Worm (Caenorhabditis elegans) whole organism, late embryonic: ENCODE measurements around the gene snf-12.

Experiments
- F13H6.1 ChIP-seq: sonication (generic microtip); optimal IDR thresholded peaks from 2 replicates; lab custom pipeline; 2016; ENCODE audit warnings: missing genetic modification characterization, missing compliant biosample characterization
- ama-1 ChIP-seq: fragments of 150-350 bp; optimal IDR thresholded peaks from 2 replicates; lab custom pipeline; 2014
- ceh-19 ChIP-seq: fragments of 200-800 bp; sonication (Bioruptor generic); optimal IDR thresholded peaks from 2 replicates; lab custom pipeline; 2018; ENCODE audit warnings: mild to moderate bottlenecking, missing genetic modification characterization, missing compliant biosample characterization
- che-1 ChIP-seq: sonication (generic microtip); optimal IDR thresholded peaks from 2 replicates; lab custom pipeline; 2016; ENCODE audit warnings: mild to moderate bottlenecking, missing genetic modification characterization, missing compliant biosample characterization
- dmd-4 ChIP-seq: sonication (generic microtip); optimal IDR thresholded peaks from 2 replicates; lab custom pipeline; 2016; ENCODE audit warnings: borderline replicate concordance, missing genetic modification characterization, missing compliant biosample characterization
- elt-2 ChIP-seq: sonication (generic microtip); optimal IDR thresholded peaks from 2 replicates; lab custom pipeline; 2016; ENCODE audit warnings: missing genetic modification reagents, missing genetic modification characterization, missing compliant biosample characterization
- elt-4 ChIP-seq: sonication (generic microtip); optimal IDR thresholded peaks from 2 replicates; lab custom pipeline; 2016; ENCODE audit warnings: missing genetic modification characterization, missing compliant biosample characterization
- fax-1 ChIP-seq: sonication (generic microtip); optimal IDR thresholded peaks from 2 replicates; lab custom pipeline; 2016; ENCODE audit warnings: missing genotype, missing genetic modification characterization, missing compliant biosample characterization
- fkh-10 ChIP-seq: fragments of 150-350 bp; optimal IDR thresholded peaks from 2 replicates; lab custom pipeline; 2014; ENCODE audit warnings: missing biosample characterization, missing genetic modification reagents, missing genetic modification characterization
- pros-1 ChIP-seq: fragments of 150-350 bp; optimal IDR thresholded peaks from 2 replicates; lab custom pipeline; 2014; ENCODE audit warnings: missing biosample characterization, missing genetic modification reagents, missing genetic modification characterization
- tbx-2 ChIP-seq: sonication (generic microtip); optimal IDR thresholded peaks from 2 replicates; lab custom pipeline; 2016; ENCODE audit warnings: missing genetic modification characterization, missing compliant biosample characterization

DNA sequence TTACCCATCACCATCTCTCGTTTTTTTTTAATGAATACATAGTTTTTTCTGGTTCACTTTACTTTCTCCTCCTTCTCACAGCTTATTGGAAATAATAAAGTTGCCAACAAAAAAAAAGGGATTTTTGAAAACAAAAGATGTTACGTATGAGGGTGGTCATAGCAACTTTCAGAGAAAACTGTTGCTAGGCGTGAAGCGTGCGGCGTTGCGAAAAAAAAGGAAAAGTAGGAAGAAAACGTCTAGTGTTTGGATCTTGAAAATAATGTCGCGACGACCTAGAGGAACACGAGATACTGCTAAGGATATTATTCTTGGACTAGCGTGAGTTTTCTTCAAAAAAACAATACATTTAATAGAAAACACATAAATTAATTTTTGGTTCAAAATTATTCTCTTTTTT lies 30.5 kb upstream of the snf-12 start, which contains the start of gene C24A3.1:
- TF ChIP-seq elt-2 (no peak), dmd-4 (tag; lab: Kevin White, UChicago) (no peak), che-1 (tag; lab: Kevin White, UChicago) (no peak), fkh-10 (no peak), elt-4 (no peak), pros-1 (no peak), fax-1 (tag; lab: Kevin White, UChicago) (no peak), ama-1 (lab: Kevin White, UChicago) (no peak), F13H6.1 (tag; lab: Kevin White, UChicago) (no peak), tbx-2 (tag; lab: Kevin White, UChicago) (no peak), ceh-19 (GFP tag; lab: Kevin White, UChicago) (no peak)
